Worm (Caenorhabditis elegans) whole organism, L4 larva: ENCODE measurements around the gene set-17.
A peak's percentile ranks its signal among the peaks of the same experiment; 100 is the strongest.

Source experiments
- F10B5.3 ChIP-seq: sonication (generic microtip); optimal IDR thresholded peaks from 2 replicates; lab custom pipeline; 2016; ENCODE audit warnings: mild to moderate bottlenecking, missing genetic modification characterization, missing compliant biosample characterization
- F26F4.8 ChIP-seq: fragments of 200-800 bp; sonication (Bioruptor generic); conservative IDR thresholded peaks from 2 replicates; pipeline ENCODE4 v1.3.6; 2022; ENCODE audit warnings: missing genetic modification characterization, missing compliant biosample characterization
- F44E2.7 ChIP-seq: fragments of 200-800 bp; sonication (Bioruptor generic); IDR thresholded peaks from 2 replicates; pipeline ENCODE4 v2.1.2; 2022; ENCODE audit warnings: missing genetic modification characterization, missing compliant biosample characterization
- F49E8.2 ChIP-seq: sonication (generic microtip); optimal IDR thresholded peaks from 2 replicates; lab custom pipeline; 2016; ENCODE audit warnings: missing compliant biosample characterization, mild to moderate bottlenecking, missing genetic modification characterization, borderline replicate concordance
- R02D3.7 ChIP-seq: fragments of 150-350 bp; sonication (generic microtip); optimal IDR thresholded peaks from 3 replicates; lab custom pipeline; 2014; ENCODE audit warnings: missing biosample characterization, missing genetic modification characterization
- T20F7.1 ChIP-seq: fragments of 200-800 bp; sonication (Bioruptor generic); optimal IDR thresholded peaks from 2 replicates; lab custom pipeline; 2018; ENCODE audit warnings: mild to moderate bottlenecking, missing genetic modification characterization, missing compliant biosample characterization
- Y48G9A.11 ChIP-seq: fragments of 200-800 bp; sonication (Bioruptor generic); IDR thresholded peaks from 2 replicates; pipeline ENCODE4 v1.3.6; 2022; ENCODE audit warnings: missing genetic modification reagents, missing genetic modification characterization, missing compliant biosample characterization
- ZK546.5 ChIP-seq, 2 experiments: sonication (generic microtip); optimal IDR thresholded peaks; 2 replicates each; lab custom pipeline; 2017; ENCODE audit warnings: missing biosample characterization in 2 of 2, missing genetic modification characterization in 2 of 2
- aha-1 ChIP-seq: fragments of 150-350 bp; peaks from one replicate; lab custom pipeline; 2014; ENCODE audit warnings: missing biosample characterization, missing genetic modification characterization
- attf-4 ChIP-seq: sonication (generic microtip); optimal IDR thresholded peaks from 3 replicates; lab custom pipeline; 2017; ENCODE audit warnings: missing biosample characterization, missing genetic modification characterization
- ceh-20 ChIP-seq: fragments of 200-800 bp; sonication (Bioruptor generic); IDR thresholded peaks from 2 replicates; pipeline ENCODE4 v1.3.6; 2022; ENCODE audit warnings: missing genetic modification reagents, missing genetic modification characterization, missing compliant biosample characterization
- ceh-44 ChIP-seq: fragments of 200-800 bp; sonication (Bioruptor generic); IDR thresholded peaks from 2 replicates; pipeline ENCODE4 v1.3.6; 2022; ENCODE audit warnings: missing genetic modification reagents, missing genetic modification characterization, missing compliant biosample characterization
- ceh-62 ChIP-seq: sonication (generic microtip); optimal IDR thresholded peaks from 2 replicates; lab custom pipeline; 2017; ENCODE audit warnings: missing biosample characterization, missing genetic modification characterization
- ces-1 ChIP-seq: fragments of 150-350 bp; sonication (generic microtip); optimal IDR thresholded peaks from 4 replicates; lab custom pipeline; 2014; ENCODE audit warnings: missing biosample characterization, missing genetic modification reagents, missing genetic modification characterization
- cey-2 ChIP-seq: sonication (generic microtip); optimal IDR thresholded peaks from 3 replicates; lab custom pipeline; 2017; ENCODE audit warnings: missing genetic modification characterization, mild to moderate bottlenecking, missing compliant biosample characterization, antibody characterized with exemption, borderline replicate concordance; ENCODE audit not compliant: insufficient read depth
- ctbp-1 ChIP-seq: fragments of 200-800 bp; sonication (Bioruptor generic); IDR thresholded peaks from 2 replicates; pipeline ENCODE4 v1.3.6; 2022; ENCODE audit warnings: missing genetic modification reagents, missing genetic modification characterization, missing compliant biosample characterization
- dmd-6 ChIP-seq: fragments of 200-800 bp; sonication (Bioruptor generic); IDR thresholded peaks from 2 replicates; pipeline ENCODE4 v1.3.6; 2022; ENCODE audit warnings: missing genetic modification reagents, missing genetic modification characterization, missing compliant biosample characterization
- dmd-8 ChIP-seq: fragments of 200-800 bp; sonication (Bioruptor generic); IDR thresholded peaks from 2 replicates; pipeline ENCODE4 v1.3.6; 2022; ENCODE audit warnings: missing genetic modification characterization, missing compliant biosample characterization
- dpl-1 ChIP-seq: fragments of 150-350 bp; optimal IDR thresholded peaks from 2 replicates; lab custom pipeline; 2014; ENCODE audit warnings: missing biosample characterization, missing genetic modification reagents, missing genetic modification characterization
- dve-1 ChIP-seq: sonication (generic microtip); optimal IDR thresholded peaks from 2 replicates; lab custom pipeline; 2017; ENCODE audit warnings: antibody characterized with exemption, mild to moderate bottlenecking, missing genetic modification characterization, missing compliant biosample characterization; ENCODE audit not compliant: insufficient read depth
- egl-27 ChIP-seq: sonication (generic microtip); optimal IDR thresholded peaks from 3 replicates; lab custom pipeline; 2017; ENCODE audit warnings: missing biosample characterization, missing genetic modification reagents, missing genetic modification characterization
- egl-43 ChIP-seq: fragments of 200-800 bp; sonication (Bioruptor generic); IDR thresholded peaks from 2 replicates; pipeline ENCODE4 v1.3.6; 2022; ENCODE audit warnings: missing genetic modification reagents, missing genetic modification characterization, missing compliant biosample characterization
- fos-1 ChIP-seq: fragments of 150-350 bp; optimal IDR thresholded peaks from 2 replicates; lab custom pipeline; 2014; ENCODE audit warnings: missing biosample characterization, missing genetic modification characterization
- gei-8 ChIP-seq: fragments of 200-800 bp; sonication (Bioruptor generic); optimal IDR thresholded peaks from 2 replicates; lab custom pipeline; 2018; ENCODE audit warnings: mild to moderate bottlenecking, missing genetic modification characterization, missing compliant biosample characterization
- hif-1 ChIP-seq, 2 experiments: sonication (generic microtip); optimal IDR thresholded peaks; 2 replicates each; lab custom pipeline; 2016 to 2017; ENCODE audit warnings: missing compliant biosample characterization in 2 of 2, missing genetic modification characterization in 2 of 2, missing genetic modification reagents in 2 of 2, missing genotype in 2 of 2, mild to moderate bottlenecking in 1 of 2
- lim-7 ChIP-seq: fragments of 200-800 bp; sonication (Bioruptor generic); IDR thresholded peaks from 2 replicates; pipeline ENCODE4 v1.3.6; 2022; ENCODE audit warnings: missing genetic modification characterization, missing compliant biosample characterization
- lin-1 ChIP-seq: fragments of 200-800 bp; sonication (Bioruptor generic); IDR thresholded peaks from 2 replicates; pipeline ENCODE4 v1.3.6; 2022; ENCODE audit warnings: missing genetic modification reagents, missing genetic modification characterization, missing compliant biosample characterization
- lin-39 ChIP-seq: fragments of 150-350 bp; optimal IDR thresholded peaks from 2 replicates; lab custom pipeline; 2014; ENCODE audit warnings: missing biosample characterization, missing genetic modification reagents, missing genetic modification characterization
- lir-3 ChIP-seq: sonication (generic microtip); optimal IDR thresholded peaks from 2 replicates; lab custom pipeline; 2016; ENCODE audit warnings: mild to moderate bottlenecking, missing genetic modification characterization, missing compliant biosample characterization
- mes-2 ChIP-seq: sonication (generic microtip); optimal IDR thresholded peaks from 2 replicates; lab custom pipeline; 2016; ENCODE audit warnings: missing genotype, mild to moderate bottlenecking, missing genetic modification characterization, missing compliant biosample characterization; ENCODE audit not compliant: poor library complexity, severe bottlenecking
- mxl-2 ChIP-seq: fragments of 200-800 bp; sonication (Bioruptor generic); conservative IDR thresholded peaks from 2 replicates; pipeline ENCODE4 v1.3.6; 2022; ENCODE audit warnings: missing genetic modification reagents, missing genetic modification characterization, missing compliant biosample characterization
- nhr-11 ChIP-seq: fragments of 150-350 bp; optimal IDR thresholded peaks from 2 replicates; lab custom pipeline; 2014; ENCODE audit warnings: missing biosample characterization, missing genetic modification characterization
- nhr-237 ChIP-seq: sonication (generic microtip); optimal IDR thresholded peaks from 2 replicates; lab custom pipeline; 2017; ENCODE audit warnings: missing biosample characterization, missing genetic modification characterization
- nhr-28 ChIP-seq: fragments of 150-350 bp; optimal IDR thresholded peaks from 2 replicates; lab custom pipeline; 2014; ENCODE audit warnings: missing biosample characterization, missing genetic modification characterization
- nhr-41 ChIP-seq: fragments of 200-800 bp; sonication (Bioruptor generic); IDR thresholded peaks from 2 replicates; pipeline ENCODE4 v1.3.6; 2022; ENCODE audit warnings: missing genetic modification reagents, missing genetic modification characterization, missing compliant biosample characterization
- nhr-42 ChIP-seq: fragments of 200-800 bp; sonication (Bioruptor generic); IDR thresholded peaks from 2 replicates; pipeline ENCODE4 v1.3.6; 2022; ENCODE audit warnings: missing genetic modification characterization, missing compliant biosample characterization
- nhr-76 ChIP-seq: fragments of 150-350 bp; optimal IDR thresholded peaks from 2 replicates; lab custom pipeline; 2014; ENCODE audit warnings: missing biosample characterization, missing genetic modification characterization
- nhr-77 ChIP-seq: fragments of 150-350 bp; optimal IDR thresholded peaks from 2 replicates; lab custom pipeline; 2014; ENCODE audit warnings: missing biosample characterization, missing genetic modification characterization
- pha-4 ChIP-seq, 2 experiments: fragments of 150-350 bp in 1 of 2; fragments of 200-800 bp in 1 of 2; sonication (Bioruptor generic) in 1 of 2; IDR thresholded peaks in 1 of 2; optimal IDR thresholded peaks in 1 of 2; 2 replicates each; pipeline versions ENCODE4 v1.3.6 to Lab custom; 2014 to 2022; ENCODE audit warnings: missing genetic modification characterization in 2 of 2, missing genetic modification reagents in 2 of 2, missing biosample characterization in 1 of 2, missing compliant biosample characterization in 1 of 2
- pqm-1 ChIP-seq: sonication (generic microtip); optimal IDR thresholded peaks from 2 replicates; lab custom pipeline; 2017; ENCODE audit warnings: missing biosample characterization, missing genetic modification characterization
- saeg-2 ChIP-seq: fragments of 200-800 bp; sonication (Bioruptor generic); IDR thresholded peaks from 2 replicates; pipeline ENCODE4 v1.3.6; 2022; ENCODE audit warnings: missing genetic modification reagents, missing genetic modification characterization, missing compliant biosample characterization
- set-16 ChIP-seq: fragments of 200-800 bp; sonication (Bioruptor generic); IDR thresholded peaks from 2 replicates; pipeline ENCODE4 v1.3.6; 2022; ENCODE audit warnings: missing genetic modification reagents, missing genetic modification characterization, missing compliant biosample characterization
- skn-1 ChIP-seq: fragments of 150-350 bp; optimal IDR thresholded peaks from 2 replicates; lab custom pipeline; 2014; ENCODE audit warnings: missing biosample characterization, missing genetic modification characterization
- snpc-1.2 ChIP-seq: fragments of 200-800 bp; sonication (Bioruptor generic); IDR thresholded peaks from 2 replicates; pipeline ENCODE4 v1.3.6; 2022; ENCODE audit warnings: missing genetic modification reagents, missing genetic modification characterization, missing compliant biosample characterization
- snpc-4 ChIP-seq: fragments of 150-350 bp; optimal IDR thresholded peaks from 2 replicates; lab custom pipeline; 2014; ENCODE audit warnings: missing biosample characterization, missing genetic modification characterization
- unc-130 ChIP-seq: sonication (generic microtip); optimal IDR thresholded peaks from 2 replicates; lab custom pipeline; 2016; ENCODE audit warnings: missing genetic modification reagents, missing genetic modification characterization, missing compliant biosample characterization
- unc-62 ChIP-seq, 3 experiments: fragments of 150-350 bp in 1 of 3; sonication (generic microtip); optimal IDR thresholded peaks in 2 of 3; peaks in 1 of 3; 1 replicate in 1 of 3; 2 replicates in 2 of 3; lab custom pipeline; 2014 to 2017; ENCODE audit warnings: missing biosample characterization in 3 of 3, missing genetic modification characterization in 3 of 3, missing genetic modification reagents in 3 of 3, missing genotype in 1 of 3
- vab-7 ChIP-seq: fragments of 200-800 bp; sonication (Bioruptor generic); IDR thresholded peaks from 2 replicates; pipeline ENCODE4 v1.3.6; 2022; ENCODE audit warnings: missing genetic modification reagents, missing genetic modification characterization, missing compliant biosample characterization

The set-17 gene

DNA sequence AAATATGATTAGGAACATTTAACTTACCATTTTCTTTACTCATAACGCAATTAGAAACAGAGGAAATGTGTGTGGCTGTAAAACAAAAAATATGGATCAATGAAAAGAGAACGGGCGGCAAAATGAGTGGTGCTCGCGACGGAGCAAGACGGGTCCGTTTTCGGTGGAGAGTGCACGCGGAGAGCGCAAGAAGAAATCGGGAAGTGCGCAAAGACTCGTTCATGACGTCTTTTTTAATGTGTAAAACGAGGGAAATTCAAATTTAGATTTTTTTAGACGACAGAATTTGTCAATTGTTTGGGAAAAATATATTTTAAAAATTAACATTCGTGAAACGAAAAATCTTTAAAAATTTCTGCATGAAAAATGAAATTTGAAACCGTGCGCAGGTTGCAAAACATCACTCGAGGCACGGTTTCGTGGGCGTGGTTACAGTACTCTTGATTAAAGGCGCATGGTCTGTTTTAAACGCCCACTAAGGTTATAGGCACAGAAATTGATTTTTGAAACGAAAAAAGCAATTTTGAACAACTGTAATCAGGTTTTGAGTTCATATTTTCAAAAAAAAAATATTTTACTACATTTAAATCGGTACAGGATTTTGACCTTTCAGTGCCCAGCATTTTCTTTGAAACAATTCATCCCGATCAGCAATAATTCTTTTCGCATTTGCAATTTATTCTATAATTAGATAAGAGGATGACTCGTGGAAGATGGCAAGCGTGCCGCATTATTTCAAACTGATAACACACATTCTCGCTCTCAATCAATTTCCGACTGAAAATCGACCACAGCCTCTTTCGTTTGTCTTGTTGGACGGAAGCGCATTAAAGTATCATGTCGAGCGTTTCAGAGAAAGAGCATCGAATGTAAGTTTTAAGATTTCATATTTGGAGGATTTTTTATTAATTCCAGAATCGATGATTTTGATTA lies 29.2 kb upstream of the set-17 start, which contains the start of the genes szy-20 and C18E9.5 (continued):
- TF ChIP-seq cey-2 (tag; lab: Kevin White, UChicago) (no peak), ZK546.5 (tag; optimal IDR thresholded peaks at IDR 0.05; lab: Kevin White, UChicago) (no peak), gei-8 (GFP tag; lab: Kevin White, UChicago) (no peak), nhr-77 (tag; lab: Kevin White, UChicago) (peak; percentile 43), nhr-76 (tag; lab: Kevin White, UChicago) (no peak), pha-4 (GFP tag; IDR thresholded peaks at IDR 0.05; lab: Robert Waterston, UW) (peak; percentile 61), pha-4 (tag; optimal IDR thresholded peaks at IDR 0.05; lab: Kevin White, UChicago) (no peak), T20F7.1 (GFP tag; lab: Kevin White, UChicago) (peak; percentile 87), nhr-28 (tag; lab: Kevin White, UChicago) (peak; percentile 20), dmd-6 (peak; percentile 65), F49E8.2 (tag; lab: Kevin White, UChicago) (peak; percentile 32), nhr-41 (GFP tag; lab: Robert Waterston, UW) (no peak), pqm-1 (peak; percentile 89), fos-1 (no peak), aha-1 (tag; lab: Kevin White, UChicago) (no peak), Y48G9A.11 (GFP tag; lab: Robert Waterston, UW) (no peak), set-16 (GFP tag; lab: Robert Waterston, UW) (peak; percentile 40; the same call in 1 of the 2 replicates), nhr-42 (GFP tag; lab: Robert Waterston, UW) (peak; percentile 52; the same call in 1 of the 2 replicates), F10B5.3 (no peak), mes-2 (peak; percentile 75), unc-130 (GFP tag; lab: Kevin White, UChicago) (peak; percentile 55), nhr-11 (peak; percentile 41), vab-7 (GFP tag; lab: Robert Waterston, UW) (0 out of 2 replicates have a peak, but pooled peaks have one; percentile 13), dve-1 (peak; percentile 60), dpl-1 (GFP tag; lab: Kevin White, UChicago) (peak; percentile 96), ctbp-1 (GFP tag; lab: Robert Waterston, UW) (peak; percentile 52; the same call in 1 of the 2 replicates), nhr-237 (tag; lab: Kevin White, UChicago) (no peak), dmd-8 (GFP tag; lab: Robert Waterston, UW) (no peak), hif-1 (tag; optimal IDR thresholded peaks at IDR 0.05; lab: Kevin White, UChicago) (peak in 1 of 2 experiments; percentile 60), ceh-62 (no peak), mxl-2 (GFP tag; lab: Robert Waterston, UW) (no peak), lin-39 (tag; lab: Kevin White, UChicago) (no peak), lin-1 (GFP tag; lab: Robert Waterston, UW) (no peak), egl-43 (GFP tag; lab: Robert Waterston, UW) (peak; percentile 68), attf-4 (tag; lab: Kevin White, UChicago) (no peak), snpc-1.2 (GFP tag; lab: Robert Waterston, UW) (no peak), ceh-44 (GFP tag; lab: Robert Waterston, UW) (no peak), R02D3.7 (no peak), F44E2.7 (no peak), ceh-20 (GFP tag; lab: Robert Waterston, UW) (peak; percentile 48; the same call in 1 of the 2 replicates), F26F4.8 (GFP tag; lab: Robert Waterston, UW) (no peak), lir-3 (tag; lab: Kevin White, UChicago) (no peak), skn-1 (tag; lab: Kevin White, UChicago) (no peak), saeg-2 (0 out of 2 replicates have a peak, but pooled peaks have one; percentile 34), ces-1 (GFP tag; lab: Kevin White, UChicago) (no peak), unc-62 (GFP tag; optimal IDR thresholded peaks at IDR 0.05 in 1 of 2; lab: Kevin White, UChicago) (peak in 1 of 2 experiments; percentile 68), unc-62 (tag; optimal IDR thresholded peaks at IDR 0.05; lab: Kevin White, UChicago) (no peak), egl-27 (tag; lab: Kevin White, UChicago) (no peak), snpc-4 (tag; lab: Kevin White, UChicago) (no peak), lim-7 (GFP tag; lab: Robert Waterston, UW) (no peak)
